Fruit fly (Drosophila melanogaster): Measurements from ENCODE around the gene CG12986.

CG12986 gene

DNA sequence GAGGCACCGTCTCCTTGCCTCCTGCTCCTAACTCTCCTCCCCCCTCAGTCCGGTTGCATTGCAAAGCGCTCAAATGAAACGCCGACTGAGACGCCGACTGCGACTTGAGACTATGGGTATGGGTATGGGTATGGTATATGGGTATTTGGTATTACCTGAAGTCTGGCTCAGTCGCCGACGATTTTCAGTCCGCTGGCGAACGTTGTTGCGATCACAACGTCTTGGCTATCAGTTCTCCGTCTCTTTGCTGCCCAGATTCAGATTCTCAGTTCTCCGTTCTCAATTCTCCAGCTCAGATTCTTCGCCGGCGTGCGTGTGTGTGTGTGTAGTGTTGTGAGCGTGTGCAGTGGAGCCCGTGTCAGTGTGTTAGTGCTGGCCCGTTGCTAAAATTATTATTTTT lies 11.2 kb upstream of the CG12986 start, which contains the start of gene CG6398:
TSS of gene CG6398 (plus strand) at position 185 of the 400 bp plus-strand sequence.
- no peak for TF ChIP-seq noc (tag; optimal IDR thresholded peaks at IDR 0.05)

DNA sequence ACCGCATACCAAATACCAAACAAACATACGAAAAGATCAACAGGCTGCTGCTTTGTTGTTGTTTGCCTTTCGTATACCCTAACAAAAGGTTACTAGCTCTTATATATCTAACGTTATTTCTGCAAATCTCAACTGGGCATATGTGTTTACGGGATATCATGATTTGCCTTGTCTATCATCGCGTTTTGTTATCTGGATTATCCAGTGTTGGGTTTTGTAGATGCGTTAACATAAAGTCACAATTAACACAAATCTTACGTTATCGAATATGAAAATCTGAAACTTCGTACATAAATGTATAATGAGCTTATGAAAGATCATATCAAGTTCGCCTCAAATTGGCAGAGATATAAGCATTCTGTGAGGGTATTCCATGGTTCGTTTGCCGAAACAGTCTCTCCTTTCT lies 10.7 kb upstream of the CG12986 start:
- peak; percentile 31 for TF ChIP-seq noc (tag; optimal IDR thresholded peaks at IDR 0.05)

DNA sequence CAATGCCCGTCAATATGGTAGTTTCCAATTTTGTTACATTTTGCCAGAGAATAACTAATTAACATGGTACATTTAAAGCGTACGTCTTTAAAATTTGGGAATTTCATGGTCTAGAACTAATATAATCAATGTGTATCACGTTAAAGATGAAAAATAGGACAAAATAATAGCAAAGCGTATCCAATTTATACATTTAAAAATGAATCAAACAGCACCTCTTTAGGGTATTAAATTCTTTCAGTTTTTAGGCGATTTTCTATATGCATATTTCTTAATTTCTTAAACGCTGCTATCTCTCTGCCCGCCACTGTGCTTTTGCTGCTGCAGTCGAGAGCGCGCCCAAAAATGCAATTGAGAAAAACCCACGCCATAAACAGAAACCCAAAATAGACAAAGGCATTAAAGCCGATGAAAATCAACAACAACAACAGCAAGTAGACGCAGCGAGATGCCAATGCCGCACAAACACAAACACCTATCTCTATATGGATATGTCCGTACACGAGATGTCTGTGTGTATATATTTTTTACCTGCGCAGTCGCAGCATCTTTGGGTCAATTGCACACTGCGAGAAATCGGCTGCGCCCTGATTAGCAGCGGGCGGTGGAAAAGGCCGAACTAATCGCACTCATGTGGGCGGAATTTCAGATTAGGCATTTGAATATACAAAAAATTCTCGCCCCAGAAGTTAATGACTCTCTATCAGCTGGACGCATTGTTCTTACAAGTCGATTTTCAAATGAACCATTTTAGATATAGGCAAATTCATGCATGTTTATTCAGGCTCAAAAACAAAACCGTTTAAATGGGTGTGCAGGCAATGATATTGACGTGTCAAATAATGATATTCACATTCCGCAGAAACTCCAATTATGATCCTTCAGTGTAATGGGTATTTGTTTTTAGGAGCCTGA lies 9.9 kb upstream of the CG12986 start:
- TF ChIP-seq noc (tag; optimal IDR thresholded peaks at IDR 0.05), result no peak

DNA sequence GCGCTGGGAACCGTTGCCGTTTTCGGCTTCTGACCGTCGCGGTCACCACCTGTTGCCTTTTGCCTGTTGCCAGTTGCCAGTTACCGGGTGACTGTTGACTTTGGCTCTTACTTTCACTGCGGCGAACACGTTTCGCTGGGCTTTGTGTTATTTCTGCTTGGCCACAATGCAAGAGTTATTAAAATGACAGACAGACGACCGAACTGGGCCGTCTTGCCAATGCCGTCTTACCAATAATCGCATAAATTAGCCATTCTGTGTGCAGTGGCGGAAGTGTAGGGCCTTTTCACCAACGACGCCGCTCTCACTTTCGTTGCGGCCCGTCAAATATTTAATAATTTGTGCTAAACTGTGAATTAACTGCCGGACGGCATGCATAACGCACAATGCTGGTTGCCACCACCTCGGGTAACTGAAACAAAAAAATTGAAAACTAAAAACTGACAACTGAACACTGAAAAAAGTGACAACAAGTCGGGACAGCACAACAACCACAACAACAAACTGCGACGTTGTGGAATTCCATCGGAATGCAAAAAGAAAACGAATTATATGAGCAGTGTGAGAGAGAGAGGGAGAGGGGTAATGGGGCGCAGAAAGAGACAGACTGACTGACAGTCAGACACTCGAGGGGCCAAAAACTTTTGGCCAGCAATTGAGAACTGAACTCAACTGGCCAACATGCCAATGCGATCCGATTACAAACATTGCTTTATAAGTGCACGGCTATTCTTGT lies 9.0 kb upstream of the CG12986 start:
- TF ChIP-seq noc (tag; optimal IDR thresholded peaks at IDR 0.05), result no peak

DNA sequence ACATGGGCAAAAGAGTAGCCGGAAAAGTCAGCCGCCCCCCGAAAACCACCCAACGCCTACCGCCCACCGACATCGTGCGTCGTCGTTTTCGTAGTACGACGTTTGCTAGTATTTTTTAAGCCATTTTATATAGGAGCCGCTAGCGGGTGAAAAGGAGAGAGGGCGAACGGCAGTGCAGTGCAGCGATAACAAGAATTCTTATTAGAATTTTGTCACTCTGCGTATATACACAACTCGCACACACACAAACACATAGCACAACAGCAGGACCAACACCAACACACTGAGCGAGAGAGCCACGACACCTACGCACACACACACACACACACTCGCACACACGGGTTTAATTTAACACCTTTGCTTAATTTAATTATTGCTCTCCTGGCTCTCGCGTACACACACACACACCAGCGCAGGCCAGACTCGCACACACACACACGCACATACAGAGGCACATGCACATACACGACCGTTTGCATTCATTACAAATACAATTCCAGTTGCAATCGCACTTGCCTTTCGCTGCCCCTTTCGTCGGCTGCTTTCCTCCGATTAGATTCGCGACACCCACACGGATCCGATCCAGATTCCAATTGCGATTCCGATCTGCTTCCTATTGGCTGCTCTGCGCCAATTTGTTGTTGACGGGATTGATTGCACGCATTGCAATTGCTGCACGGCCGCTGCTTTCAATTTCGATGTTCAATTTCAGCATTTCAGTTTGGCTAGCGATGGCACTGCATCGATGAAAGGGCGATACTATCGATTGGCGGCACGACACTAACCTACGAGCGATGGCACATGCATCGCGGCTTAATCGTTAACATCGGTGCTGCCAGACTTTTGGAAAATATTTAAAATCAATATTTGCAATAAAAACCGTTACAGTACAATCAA lies 7.6 kb upstream of the CG12986 start, which contains the start of gene Socs16D:
TSS of gene Socs16D (minus strand) at position 758 of the 897 bp plus-strand sequence.
- no peak for TF ChIP-seq noc (tag; optimal IDR thresholded peaks at IDR 0.05)

DNA sequence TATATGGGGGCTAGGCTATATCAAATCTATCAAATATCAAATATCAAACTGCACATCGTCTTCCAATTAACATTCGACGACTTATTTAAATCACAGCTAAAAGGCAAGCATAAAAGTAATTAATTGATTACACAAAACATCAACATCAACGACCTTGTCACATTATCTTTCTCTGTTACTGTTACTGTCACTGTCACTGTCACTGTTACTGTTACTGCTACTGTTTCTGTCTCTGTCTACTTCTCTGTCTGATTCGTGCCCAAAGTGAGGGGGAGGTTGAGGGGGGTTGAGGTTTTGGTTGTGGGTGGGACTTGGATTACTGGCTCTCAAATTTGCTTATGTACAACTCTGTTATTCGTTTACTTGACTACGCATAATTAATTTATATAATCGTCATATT lies 2.0 kb upstream of the CG12986 start:
- no peak for TF ChIP-seq noc (tag; optimal IDR thresholded peaks at IDR 0.05)

DNA sequence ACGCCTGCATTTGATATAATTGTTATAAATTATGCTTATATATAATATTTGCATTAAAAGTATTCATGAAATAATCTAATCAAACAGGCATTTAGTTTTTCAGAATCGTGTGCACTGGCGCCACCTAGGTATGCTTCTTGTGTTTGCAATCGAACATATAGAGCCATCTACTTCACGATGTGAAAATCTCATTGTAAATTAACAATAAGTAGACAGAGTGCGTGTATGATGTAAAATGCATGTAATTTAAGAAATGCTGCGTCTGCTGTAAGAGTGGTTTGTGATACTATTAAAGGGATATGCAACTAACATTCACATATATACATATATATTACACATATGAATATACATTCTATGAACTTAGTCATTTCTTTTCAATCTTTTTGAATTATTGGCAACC lies 767 bp upstream of the CG12986 start:
- no peak for TF ChIP-seq noc (tag; optimal IDR thresholded peaks at IDR 0.05)

DNA sequence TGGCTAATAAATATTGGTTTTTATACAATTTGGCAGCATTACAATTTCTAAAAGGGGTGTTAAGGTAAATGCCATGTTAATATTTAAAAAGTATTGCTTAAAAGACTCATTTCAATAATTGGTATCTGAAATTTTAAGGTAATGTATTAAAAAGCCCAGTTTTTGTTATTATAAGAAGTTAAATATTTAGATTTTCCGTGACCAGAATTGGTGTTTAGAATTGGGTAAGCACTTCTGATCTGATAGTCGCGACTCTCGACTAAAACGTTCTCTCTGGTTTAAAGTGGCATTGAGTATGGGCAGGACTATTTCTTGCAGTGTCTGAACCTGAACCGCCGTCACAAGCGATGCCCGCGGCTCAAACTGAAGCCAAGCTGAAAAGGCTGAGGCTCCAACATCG lies 3.0 kb downstream of the CG12986 start:
- TF ChIP-seq noc (tag; optimal IDR thresholded peaks at IDR 0.05), result no peak

DNA sequence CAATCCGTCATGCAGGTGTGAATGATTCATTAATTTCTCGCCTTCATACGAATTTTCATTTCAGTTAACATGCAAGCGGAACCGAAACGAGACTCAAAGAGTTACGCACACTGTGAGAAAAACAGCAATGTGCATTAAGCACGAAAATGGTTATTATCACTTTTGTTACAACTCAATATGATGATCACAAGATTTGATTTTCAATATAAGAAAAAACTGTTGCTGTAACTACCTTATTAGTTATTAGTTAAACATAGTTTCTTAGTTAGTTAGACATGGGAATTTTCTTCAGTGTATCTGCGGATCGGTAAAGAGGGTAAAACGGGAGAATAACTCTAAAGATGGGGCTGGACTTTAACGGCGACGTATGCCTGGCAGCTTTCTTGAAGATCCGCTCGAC lies 4.7 kb downstream of the CG12986 start:
- TF ChIP-seq noc (tag; optimal IDR thresholded peaks at IDR 0.05), result no peak

DNA sequence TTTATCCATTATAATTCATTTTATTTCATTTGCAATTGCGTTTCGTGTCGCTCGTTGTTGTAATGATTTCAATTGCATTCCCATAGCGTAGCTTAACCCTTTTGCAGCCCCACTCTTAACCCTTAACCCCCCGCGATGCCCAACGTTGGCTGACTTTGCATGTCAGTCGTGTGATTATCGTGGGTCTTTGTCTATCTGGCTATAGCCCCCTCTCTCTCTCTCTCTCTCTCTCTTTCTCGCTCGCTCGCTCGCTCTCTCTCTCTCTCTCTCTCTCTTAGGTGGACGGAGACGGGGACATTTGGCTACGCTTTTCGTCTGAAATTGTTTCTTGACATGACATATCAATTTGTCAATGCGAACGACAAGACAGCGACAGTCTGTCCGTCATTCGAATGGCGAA lies 7.3 kb downstream of the CG12986 start:
- TF ChIP-seq noc (tag; optimal IDR thresholded peaks at IDR 0.05), result no peak

DNA sequence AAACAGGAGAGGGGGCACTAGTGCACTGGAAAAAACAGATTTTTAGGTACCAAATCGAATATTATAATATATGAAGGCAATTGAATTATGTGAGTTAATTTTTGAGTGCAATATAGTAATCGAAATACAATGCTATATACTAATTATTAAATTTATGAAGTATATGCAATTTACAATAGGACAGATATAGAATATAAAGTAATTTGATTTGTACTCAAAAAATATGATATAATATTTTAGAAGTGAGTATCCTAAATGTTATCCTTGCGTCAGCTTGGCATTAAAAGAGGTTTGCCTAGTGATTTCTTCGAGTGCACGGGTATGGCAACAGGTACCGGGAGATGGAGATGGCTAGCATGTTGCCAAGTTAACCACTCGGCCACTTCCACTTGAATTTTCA lies 12.5 kb downstream of the CG12986 start:
- no peak for TF ChIP-seq noc (tag; optimal IDR thresholded peaks at IDR 0.05)

DNA sequence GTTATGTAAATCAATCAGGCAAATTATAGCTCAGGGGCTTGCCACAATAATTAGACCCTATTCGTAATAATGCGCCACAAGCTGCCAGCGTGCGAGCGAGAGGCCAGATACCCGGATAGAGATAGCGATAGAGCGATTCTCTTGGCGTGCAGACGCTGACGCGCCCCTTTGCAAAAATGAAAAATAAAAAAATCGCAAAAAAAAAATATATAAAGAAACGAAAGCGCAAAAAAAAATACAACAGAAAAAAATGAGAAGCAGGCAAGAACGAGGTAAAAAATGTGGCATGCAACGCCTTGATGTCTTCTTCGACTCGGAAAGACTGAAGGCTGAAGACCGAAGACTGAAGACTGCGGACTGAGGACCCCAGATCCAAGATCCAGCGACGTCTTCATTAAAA lies 13.2 kb downstream of the CG12986 start:
- no peak for TF ChIP-seq noc (tag; optimal IDR thresholded peaks at IDR 0.05)

DNA sequence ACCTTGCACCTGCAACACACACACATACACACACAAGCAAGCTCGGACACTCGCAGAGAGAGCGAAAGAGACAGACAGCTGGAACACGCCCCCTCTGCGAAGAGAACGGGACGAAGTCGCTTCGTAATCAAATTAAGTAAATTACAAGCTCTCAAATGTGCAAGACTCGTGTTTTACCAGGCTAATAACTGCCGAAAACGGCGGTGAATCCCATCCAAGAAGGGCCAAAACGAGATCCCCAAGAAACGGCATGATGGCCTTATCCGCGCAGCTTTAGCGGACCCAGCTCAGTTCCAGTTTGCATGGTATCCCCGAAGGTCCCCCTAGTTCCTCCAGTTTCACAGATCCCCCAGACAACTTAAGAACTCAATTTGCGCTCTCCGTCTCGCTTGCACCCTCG lies 15.4 kb downstream of the CG12986 start:
- TF ChIP-seq noc (tag; optimal IDR thresholded peaks at IDR 0.05), result no peak

DNA sequence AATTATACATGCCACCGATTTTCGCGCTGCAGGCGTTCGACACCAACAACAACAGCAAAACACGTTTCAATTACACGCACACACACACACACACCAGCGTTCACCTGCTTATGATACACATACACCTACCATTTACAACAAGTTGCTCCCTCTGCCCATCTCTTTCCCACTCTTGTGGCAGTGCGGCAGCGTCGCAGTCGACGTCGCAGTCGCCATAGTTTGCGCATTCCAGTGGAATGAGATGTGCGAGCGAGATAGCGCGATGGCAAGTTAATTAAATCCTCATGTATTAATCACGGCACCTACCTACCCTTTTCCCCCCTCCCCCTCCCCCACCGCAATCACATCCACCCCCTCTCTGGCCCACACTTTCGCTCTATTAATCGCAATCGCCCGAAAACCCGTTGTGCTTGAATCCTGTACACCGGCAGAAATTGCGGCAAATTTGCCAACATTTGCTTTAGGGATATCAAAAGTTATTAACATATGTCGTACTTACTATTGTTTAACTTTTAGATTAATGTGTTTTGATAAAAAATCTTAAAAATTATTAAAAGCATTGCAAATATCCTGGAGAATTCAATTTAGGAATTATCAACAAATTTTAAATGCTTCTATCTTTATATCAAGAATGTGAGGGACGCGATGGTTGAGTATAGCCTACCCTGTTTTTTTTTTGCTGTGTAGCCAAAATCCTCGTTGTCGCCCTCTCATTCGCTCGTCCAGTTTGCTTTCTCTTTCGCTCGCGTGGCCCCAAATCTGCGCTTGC lies 16.9 kb downstream of the CG12986 start:
- TF ChIP-seq noc (tag; optimal IDR thresholded peaks at IDR 0.05), result peak; percentile 18

DNA sequence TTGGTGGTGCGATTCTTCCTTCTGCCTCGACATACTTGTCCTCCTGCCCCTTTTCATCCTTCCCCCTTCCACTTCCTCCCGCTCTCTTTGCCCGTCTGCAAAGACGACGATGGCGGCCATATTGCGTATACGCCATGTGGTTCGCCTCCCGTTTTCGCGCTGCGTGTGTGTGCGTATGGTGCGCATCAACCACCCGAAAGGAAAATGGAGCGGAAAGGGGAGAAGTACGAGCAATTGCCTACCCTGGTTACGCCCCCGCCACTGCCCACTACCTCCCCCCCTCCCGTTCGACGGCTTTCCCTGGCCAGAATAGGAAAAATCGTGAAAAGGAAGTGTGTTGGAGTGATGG lies 19.7 kb downstream of the CG12986 start:
- TF ChIP-seq noc (tag; optimal IDR thresholded peaks at IDR 0.05), result no peak
